Worm (Caenorhabditis elegans): ENCODE measurements around the gene cyp-14A2.

cyp-14A2 gene

ce11 chrX:13269586-13269985 lies at the start of gene cyp-14A2:
cyp-14A2 (minus strand) TSS chrX:13269686.
- no peak for TF ChIP-seq unc-62 (GFP tag; optimal IDR thresholded peaks at IDR 0.05)

- TF ChIP-seq unc-62 (GFP tag; optimal IDR thresholded peaks at IDR 0.05) = no peak
Observed at ce11 chrX:13318316-13318715, 48.8 kb upstream of the cyp-14A2 start.

ce11 chrX:13317532-13317931 lies 48.0 kb upstream of the cyp-14A2 start:
- TF ChIP-seq unc-62 (GFP tag; optimal IDR thresholded peaks at IDR 0.05) = no peak

ce11 chrX:13315093-13315492 lies 45.6 kb upstream of the cyp-14A2 start:
- TF ChIP-seq unc-62 (GFP tag; optimal IDR thresholded peaks at IDR 0.05) = no peak

- TF ChIP-seq unc-62 (GFP tag; optimal IDR thresholded peaks at IDR 0.05) = no peak
Observed at ce11 chrX:13311641-13312423, 42.3 kb upstream of the cyp-14A2 start, which contains the start of gene F46G10.1. F46G10.1 (minus strand) TSS chrX:13311755.

ce11 chrX:13310763-13311162 lies 41.3 kb upstream of the cyp-14A2 start:
- no peak for TF ChIP-seq unc-62 (GFP tag; optimal IDR thresholded peaks at IDR 0.05)

- no peak for TF ChIP-seq unc-62 (GFP tag; optimal IDR thresholded peaks at IDR 0.05)
Observed at ce11 chrX:13308745-13309144, 39.3 kb upstream of the cyp-14A2 start, which contains the start of gene srxa-8. srxa-8 (minus strand) TSS chrX:13308845.

ce11 chrX:13307852-13308251 lies 38.4 kb upstream of the cyp-14A2 start:
- no peak for TF ChIP-seq unc-62 (GFP tag; optimal IDR thresholded peaks at IDR 0.05)

- TF ChIP-seq unc-62 (GFP tag; optimal IDR thresholded peaks at IDR 0.05) = no peak
Observed at ce11 chrX:13306869-13307446, 37.5 kb upstream of the cyp-14A2 start.

ce11 chrX:13305779-13306178 lies 36.3 kb upstream of the cyp-14A2 start, which contains the start of gene srd-43:
srd-43 (minus strand) TSS chrX:13305844.
- TF ChIP-seq unc-62 (GFP tag; optimal IDR thresholded peaks at IDR 0.05) = no peak

- TF ChIP-seq unc-62 (GFP tag; optimal IDR thresholded peaks at IDR 0.05) = no peak
Observed at ce11 chrX:13303357-13303756, 33.9 kb upstream of the cyp-14A2 start, which contains the start of gene srd-42. srd-42 (minus strand) TSS chrX:13303457.

- no peak for TF ChIP-seq unc-62 (GFP tag; optimal IDR thresholded peaks at IDR 0.05)
Observed at ce11 chrX:13300503-13300902, 31.0 kb upstream of the cyp-14A2 start, which contains the start of gene srd-39. srd-39 (minus strand) TSS chrX:13300603.

- no peak for TF ChIP-seq unc-62 (GFP tag; optimal IDR thresholded peaks at IDR 0.05)
Observed at ce11 chrX:13294669-13295068, 25.2 kb upstream of the cyp-14A2 start, which contains the start of gene srd-36. srd-36 (minus strand) TSS chrX:13294769.

ce11 chrX:13293023-13293422 lies 23.5 kb upstream of the cyp-14A2 start:
- no peak for TF ChIP-seq unc-62 (GFP tag; optimal IDR thresholded peaks at IDR 0.05)

- no peak for TF ChIP-seq unc-62 (GFP tag; optimal IDR thresholded peaks at IDR 0.05)
Observed at ce11 chrX:13291506-13291905, 22.0 kb upstream of the cyp-14A2 start, which contains the start of gene srd-38. srd-38 (plus strand) TSS chrX:13291806.

- no peak for TF ChIP-seq unc-62 (GFP tag; optimal IDR thresholded peaks at IDR 0.05)
Observed at ce11 chrX:13290531-13290930, 21.0 kb upstream of the cyp-14A2 start, which contains the start of gene R04D3.3. R04D3.3 (minus strand) TSS chrX:13290631.

ce11 chrX:13288715-13289114 lies 19.2 kb upstream of the cyp-14A2 start, which contains the start of gene R04D3.4:
R04D3.4 (minus strand) TSS chrX:13288815.
- no peak for TF ChIP-seq unc-62 (GFP tag; optimal IDR thresholded peaks at IDR 0.05)
